Worm (Caenorhabditis elegans): ENCODE results near the gene spe-36.

DNA sequence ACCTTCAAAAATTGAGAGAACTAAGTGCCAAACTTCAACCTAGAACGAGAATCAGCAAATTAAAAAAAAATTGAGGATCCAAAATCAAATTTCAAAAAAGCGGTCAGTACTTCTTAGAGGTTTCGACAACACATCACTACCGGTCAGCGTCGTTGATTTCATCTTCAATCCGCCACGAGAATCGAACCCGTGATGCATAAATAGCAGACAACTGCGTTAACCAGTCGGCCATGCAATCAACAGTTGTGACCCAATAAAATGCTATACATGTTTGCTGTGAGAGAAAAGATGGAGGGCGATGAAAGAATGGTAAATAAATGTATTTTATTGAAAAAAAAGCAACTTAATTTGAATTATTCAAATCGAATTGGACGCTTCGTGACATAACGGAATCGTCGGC is 42.4 kb downstream of the spe-36 start:
- peak; percentile 95 for TF ChIP-seq flt-1 (GFP tag; IDR thresholded peaks at IDR 0.05)
- peak; percentile 88 for TF ChIP-seq cog-1 (tag; optimal IDR thresholded peaks at IDR 0.05)
- 0 out of 2 replicates have a peak, but pooled peaks have one; percentile 47 for TF ChIP-seq klf-2 (GFP tag; conservative IDR thresholded peaks at IDR 0.05)
- TF ChIP-seq ref-1 (GFP tag; conservative IDR thresholded peaks at IDR 0.05), result peak; percentile 81
- TF ChIP-seq ztf-23 (GFP tag; IDR thresholded peaks at IDR 0.05), result peak; percentile 92
- peak; percentile 81 for TF ChIP-seq T22C8.4 (GFP tag; IDR thresholded peaks at IDR 0.05)
- TF ChIP-seq tab-1 (GFP tag; IDR thresholded peaks at IDR 0.05), result peak; percentile 95
- peak; percentile 70 for TF ChIP-seq med-1 (GFP tag; optimal IDR thresholded peaks at IDR 0.05; ENCODE audit: insufficient read depth)

All from whole organism, midembryonic.